Worm (Caenorhabditis elegans): ENCODE measurements around the gene chin-1.
A peak's percentile ranks its signal among the peaks of the same experiment; 100 is the strongest.

The chin-1 gene

ce11 chrIII:982961-983360, 54.1 kb downstream of the chin-1 start, which contains the start of gene tbc-10:
Gene tbc-10, plus strand, starts transcription at chrIII:983261.
- TF ChIP-seq flt-1 (GFP tag; IDR thresholded peaks at IDR 0.05) (no peak), med-1 (GFP tag; optimal IDR thresholded peaks at IDR 0.05; ENCODE audit: insufficient read depth) (no peak), klf-2 (GFP tag; conservative IDR thresholded peaks at IDR 0.05) (no peak), ref-1 (GFP tag; conservative IDR thresholded peaks at IDR 0.05) (no peak), ztf-23 (GFP tag; IDR thresholded peaks at IDR 0.05) (no peak), ztf-29 (GFP tag; IDR thresholded peaks at IDR 0.05) (no peak), T22C8.4 (GFP tag; IDR thresholded peaks at IDR 0.05) (no peak), tab-1 (GFP tag; IDR thresholded peaks at IDR 0.05) (no peak), cog-1 (tag; optimal IDR thresholded peaks at IDR 0.05) (no peak)

ce11 chrIII:981960-982359, 55.1 kb downstream of the chin-1 start:
- TF ChIP-seq T22C8.4 (GFP tag; IDR thresholded peaks at IDR 0.05): peak; percentile 70
- no peak for TF ChIP-seq flt-1 (GFP tag; IDR thresholded peaks at IDR 0.05)

Measured in whole organism, midembryonic.